Worm (Caenorhabditis elegans) whole organism, early embryonic: ENCODE results near the gene smf-2.

ENCODE experiments used
- ama-1 ChIP-seq: fragments of 150-350 bp; optimal IDR thresholded peaks from 2 replicates; lab custom pipeline; 2014
- ceh-36 ChIP-seq: sonication (generic microtip); optimal IDR thresholded peaks from 2 replicates; lab custom pipeline; 2016; ENCODE audit warnings: missing genetic modification characterization, inconsistent platforms, missing compliant biosample characterization
- flt-1 ChIP-seq: fragments of 200-800 bp; sonication (Bioruptor generic); IDR thresholded peaks from 2 replicates; pipeline ENCODE4 v1.3.6; 2022; ENCODE audit warnings: missing genetic modification characterization, missing compliant biosample characterization
- hmbx-1 ChIP-seq: sonication (generic microtip); optimal IDR thresholded peaks from 2 replicates; lab custom pipeline; 2016; ENCODE audit warnings: mild to moderate bottlenecking, missing genetic modification characterization, missing compliant biosample characterization
- hmg-4 ChIP-seq: fragments of 200-800 bp; sonication (Bioruptor generic); optimal IDR thresholded peaks from 2 replicates; lab custom pipeline; 2018; ENCODE audit warnings: mild to moderate bottlenecking, missing genetic modification characterization, missing compliant biosample characterization
- hnd-1 ChIP-seq: sonication (generic microtip); optimal IDR thresholded peaks from 2 replicates; lab custom pipeline; 2016; ENCODE audit warnings: missing genetic modification characterization, missing compliant biosample characterization
- pes-1 ChIP-seq: fragments of 200-800 bp; sonication (Bioruptor generic); IDR thresholded peaks from 2 replicates; pipeline ENCODE4 v1.3.6; 2022; ENCODE audit warnings: missing genetic modification reagents, missing genetic modification characterization, missing compliant biosample characterization
- scrt-1 ChIP-seq: fragments of 200-800 bp; sonication (Bioruptor generic); IDR thresholded peaks from 2 replicates; pipeline ENCODE4 v1.3.6; 2022; ENCODE audit warnings: missing genetic modification characterization, missing compliant biosample characterization
- tbx-11 ChIP-seq: fragments of 200-800 bp; sonication (Bioruptor generic); IDR thresholded peaks from 2 replicates; pipeline ENCODE4 v1.3.6; 2022; ENCODE audit warnings: missing genetic modification characterization, missing compliant biosample characterization
- tbx-37 ChIP-seq: fragments of 200-800 bp; sonication (Bioruptor generic); conservative IDR thresholded peaks from 2 replicates; pipeline ENCODE4 v1.3.6; 2022; ENCODE audit warnings: missing genetic modification reagents, missing genetic modification characterization, missing compliant biosample characterization
- tra-4 ChIP-seq: sonication (generic microtip); optimal IDR thresholded peaks from 2 replicates; lab custom pipeline; 2017; ENCODE audit warnings: missing genetic modification characterization, missing compliant biosample characterization

DNA sequence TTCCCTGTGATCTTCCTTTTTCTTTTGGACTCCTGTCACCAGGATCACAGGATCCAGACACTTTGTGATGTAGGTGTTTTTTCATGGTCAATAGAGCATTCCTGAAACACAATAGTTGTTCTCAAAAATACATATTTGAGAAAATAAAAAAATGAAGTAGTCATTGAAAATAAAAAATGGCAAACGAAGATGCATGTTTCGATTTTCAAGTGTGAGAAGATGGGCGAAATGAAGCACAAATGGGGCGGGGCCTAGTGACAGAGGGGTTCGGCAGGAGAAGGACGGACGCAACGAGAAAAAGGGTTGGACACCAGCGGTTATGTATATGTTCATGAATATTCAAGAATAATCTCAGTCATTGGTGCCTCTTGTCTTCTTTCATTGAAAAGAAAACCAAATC lies 28.5 kb downstream of the smf-2 start, which contains the start of gene F38B6.6:
- TF ChIP-seq ama-1 (lab: Kevin White, UChicago) (no peak), flt-1 (no peak), scrt-1 (GFP tag; lab: Robert Waterston, UW) (no peak), hnd-1 (tag; lab: Kevin White, UChicago) (no peak), tbx-37 (no peak), pes-1 (GFP tag; lab: Robert Waterston, UW) (no peak), tra-4 (no peak), hmg-4 (GFP tag; lab: Kevin White, UChicago) (no peak), tbx-11 (GFP tag; lab: Robert Waterston, UW) (no peak), ceh-36 (no peak), hmbx-1 (no peak)
